Worm (Caenorhabditis elegans) whole organism, L2 larva: ENCODE measurements around the gene F55E10.1.

Source experiments
- C34F6.9 ChIP-seq: fragments of 150-350 bp; optimal IDR thresholded peaks from 2 replicates; lab custom pipeline; 2014; ENCODE audit warnings: missing biosample characterization, missing genetic modification characterization
- F13H6.1 ChIP-seq: sonication (generic microtip); optimal IDR thresholded peaks from 2 replicates; lab custom pipeline; 2016; ENCODE audit warnings: missing genetic modification characterization, missing compliant biosample characterization
- Y55F3AM.14 ChIP-seq: fragments of 200-800 bp; sonication (Bioruptor generic); optimal IDR thresholded peaks from 2 replicates; lab custom pipeline; 2018; ENCODE audit warnings: mild to moderate bottlenecking, missing genetic modification characterization, missing compliant biosample characterization
- ZK546.5 ChIP-seq: sonication (generic microtip); optimal IDR thresholded peaks from 2 replicates; lab custom pipeline; 2017; ENCODE audit warnings: missing biosample characterization, missing genetic modification characterization
- alr-1 ChIP-seq: fragments of 150-350 bp; optimal IDR thresholded peaks from 2 replicates; lab custom pipeline; 2014; ENCODE audit warnings: missing biosample characterization, missing genetic modification characterization
- ceh-16 ChIP-seq: fragments of 150-350 bp; optimal IDR thresholded peaks from 2 replicates; lab custom pipeline; 2014; ENCODE audit warnings: missing biosample characterization, missing genetic modification characterization
- crh-2 ChIP-seq: sonication (generic microtip); optimal IDR thresholded peaks from 2 replicates; lab custom pipeline; 2017; ENCODE audit warnings: missing biosample characterization, missing genetic modification characterization
- elt-3 ChIP-seq: sonication (generic microtip); optimal IDR thresholded peaks from 2 replicates; lab custom pipeline; 2017; ENCODE audit warnings: missing biosample characterization, missing genetic modification characterization
- fos-1 ChIP-seq: fragments of 150-350 bp; optimal IDR thresholded peaks from 2 replicates; lab custom pipeline; 2014; ENCODE audit warnings: missing biosample characterization, missing genetic modification characterization
- lin-11 ChIP-seq: fragments of 150-350 bp; sonication (generic microtip); optimal IDR thresholded peaks from 2 replicates; lab custom pipeline; 2014; ENCODE audit warnings: missing biosample characterization, missing genetic modification characterization, inconsistent platforms, mixed read lengths
- lin-13 ChIP-seq: fragments of 150-350 bp; optimal IDR thresholded peaks from 2 replicates; lab custom pipeline; 2014; ENCODE audit warnings: missing biosample characterization, missing genetic modification reagents, missing genetic modification characterization
- lin-39 ChIP-seq: fragments of 150-350 bp; optimal IDR thresholded peaks from 2 replicates; lab custom pipeline; 2014; ENCODE audit warnings: missing biosample characterization, missing genetic modification reagents, missing genetic modification characterization
- mab-5 ChIP-seq: fragments of 150-350 bp; optimal IDR thresholded peaks from 2 replicates; lab custom pipeline; 2014; ENCODE audit warnings: missing biosample characterization, missing genetic modification characterization
- mbf-1 ChIP-seq: sonication (generic microtip); optimal IDR thresholded peaks from 2 replicates; lab custom pipeline; 2017; ENCODE audit warnings: missing biosample characterization, missing genetic modification characterization
- mdl-1 ChIP-seq, 2 experiments: fragments of 150-350 bp in 1 of 2; sonication (generic microtip) in 1 of 2; optimal IDR thresholded peaks; 2 replicates each; lab custom pipeline; 2017; ENCODE audit warnings: missing biosample characterization in 2 of 2, missing genetic modification characterization in 2 of 2
- nhr-10 ChIP-seq: sonication (generic microtip); optimal IDR thresholded peaks from 2 replicates; lab custom pipeline; 2017; ENCODE audit warnings: missing biosample characterization, missing genetic modification characterization
- nhr-129 ChIP-seq: fragments of 150-350 bp; optimal IDR thresholded peaks from 2 replicates; lab custom pipeline; 2014; ENCODE audit warnings: missing biosample characterization, missing genetic modification characterization
- nhr-237 ChIP-seq: fragments of 150-350 bp; optimal IDR thresholded peaks from 2 replicates; lab custom pipeline; 2014; ENCODE audit warnings: missing biosample characterization, missing genetic modification characterization
- nhr-25 ChIP-seq: fragments of 150-350 bp; sonication (generic microtip); optimal IDR thresholded peaks from 3 replicates; lab custom pipeline; 2014; ENCODE audit warnings: missing biosample characterization, missing genetic modification characterization
- nhr-77 ChIP-seq: fragments of 150-350 bp; optimal IDR thresholded peaks from 2 replicates; lab custom pipeline; 2014; ENCODE audit warnings: missing biosample characterization, missing genetic modification characterization
- skn-1 ChIP-seq: sonication (generic microtip); optimal IDR thresholded peaks from 2 replicates; lab custom pipeline; 2017; ENCODE audit warnings: missing biosample characterization, missing genetic modification characterization
- sma-3 ChIP-seq: sonication (generic microtip); optimal IDR thresholded peaks from 2 replicates; lab custom pipeline; 2016; ENCODE audit warnings: missing genetic modification reagents, missing genetic modification characterization, missing compliant biosample characterization
- sma-9 ChIP-seq, 2 experiments: fragments of 150-350 bp in 1 of 2; sonication (generic microtip) in 1 of 2; optimal IDR thresholded peaks; 2 replicates each; lab custom pipeline; 2014 to 2016; ENCODE audit warnings: missing genetic modification characterization in 2 of 2, mild to moderate bottlenecking in 1 of 2, missing biosample characterization in 1 of 2, missing compliant biosample characterization in 1 of 2, missing genetic modification reagents in 1 of 2, moderate library complexity in 1 of 2
- snpc-4 ChIP-seq: fragments of 150-350 bp; optimal IDR thresholded peaks from 2 replicates; lab custom pipeline; 2014; ENCODE audit warnings: missing biosample characterization, missing genetic modification characterization
- unc-39 ChIP-seq: fragments of 150-350 bp; optimal IDR thresholded peaks from 2 replicates; lab custom pipeline; 2014; ENCODE audit warnings: missing biosample characterization, missing genetic modification characterization
- unc-55 ChIP-seq: fragments of 150-350 bp; sonication (generic microtip); optimal IDR thresholded peaks from 3 replicates; lab custom pipeline; 2014; ENCODE audit warnings: missing biosample characterization, missing genetic modification reagents, missing genetic modification characterization
- unc-62 ChIP-seq: fragments of 150-350 bp; optimal IDR thresholded peaks from 2 replicates; lab custom pipeline; 2014; ENCODE audit warnings: missing biosample characterization, missing genetic modification reagents, missing genetic modification characterization
- zag-1 ChIP-seq: fragments of 150-350 bp; optimal IDR thresholded peaks from 2 replicates; lab custom pipeline; 2014; ENCODE audit warnings: missing biosample characterization, missing genetic modification characterization
- ztf-11 ChIP-seq: sonication (generic microtip); optimal IDR thresholded peaks from 2 replicates; lab custom pipeline; 2017; ENCODE audit warnings: missing biosample characterization, missing genetic modification characterization

F55E10.1 gene

DNA sequence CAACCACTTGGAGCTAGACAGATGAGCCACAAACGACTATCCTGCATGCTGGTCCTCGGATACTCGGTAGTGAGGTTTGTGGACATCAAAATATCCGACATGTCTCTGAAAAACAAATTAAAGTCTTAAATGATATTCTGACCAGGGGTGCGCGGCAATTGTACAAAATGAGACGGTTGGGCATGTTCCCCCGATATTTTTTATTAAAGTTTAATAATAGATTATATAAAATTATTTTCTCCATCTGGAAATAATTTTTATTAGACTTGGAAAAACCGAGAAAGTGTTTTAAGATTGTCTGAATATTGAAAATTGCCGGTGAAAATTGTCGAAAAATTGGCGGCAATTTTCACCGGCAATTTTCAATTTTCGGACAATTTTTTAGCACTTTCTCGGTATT, 14.0 kb upstream of the F55E10.1 start, which contains the start of gene F55E10.4:
TSS of gene F55E10.4 (minus strand) at position 101 of the 400 bp plus-strand sequence.
- TF ChIP-seq lin-39 (tag; lab: Kevin White, UChicago) (no peak), zag-1 (tag; lab: Kevin White, UChicago) (no peak)

DNA sequence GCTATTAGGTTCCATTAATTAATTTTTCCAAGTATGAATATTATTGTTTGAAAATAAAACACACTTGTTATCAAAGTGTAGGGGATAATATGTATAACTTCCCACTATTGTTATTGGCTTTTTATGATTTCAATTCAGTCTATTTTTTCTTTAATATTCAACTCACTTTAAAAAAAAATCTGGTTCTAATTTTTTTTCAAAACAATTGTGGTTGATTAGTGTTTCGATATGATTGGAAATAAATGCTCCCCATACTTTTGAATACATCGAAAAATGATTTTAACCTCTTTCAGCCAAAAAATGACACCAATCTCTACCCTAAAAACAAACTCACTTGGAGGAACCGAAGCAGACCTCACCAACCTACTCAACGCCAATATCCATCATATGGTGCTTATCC, 1.4 kb upstream of the F55E10.1 start, which contains the start of gene F55E10.2:
TSS of gene F55E10.2 (plus strand) at position 301 of the 400 bp plus-strand sequence.
- no peak for TF ChIP-seq elt-3 (tag; lab: Kevin White, UChicago)
- TF ChIP-seq nhr-129 (tag; lab: Kevin White, UChicago) = no peak
- no peak for TF ChIP-seq mdl-1 (tag; optimal IDR thresholded peaks at IDR 0.05; lab: Kevin White, UChicago)
- no peak for TF ChIP-seq ZK546.5 (tag; lab: Kevin White, UChicago)
- no peak for TF ChIP-seq nhr-77
- TF ChIP-seq snpc-4 = no peak
- no peak for TF ChIP-seq unc-39 (tag; lab: Kevin White, UChicago)
- no peak for TF ChIP-seq F13H6.1
- TF ChIP-seq alr-1 (tag; lab: Kevin White, UChicago) = no peak
- TF ChIP-seq fos-1 (tag; lab: Kevin White, UChicago) = no peak
- TF ChIP-seq sma-3 (GFP tag; lab: Kevin White, UChicago) = no peak
- no peak for TF ChIP-seq nhr-10 (tag; lab: Kevin White, UChicago)
- no peak for TF ChIP-seq skn-1 (tag; lab: Kevin White, UChicago)
- TF ChIP-seq lin-13 (GFP tag; lab: Kevin White, UChicago) = no peak

DNA sequence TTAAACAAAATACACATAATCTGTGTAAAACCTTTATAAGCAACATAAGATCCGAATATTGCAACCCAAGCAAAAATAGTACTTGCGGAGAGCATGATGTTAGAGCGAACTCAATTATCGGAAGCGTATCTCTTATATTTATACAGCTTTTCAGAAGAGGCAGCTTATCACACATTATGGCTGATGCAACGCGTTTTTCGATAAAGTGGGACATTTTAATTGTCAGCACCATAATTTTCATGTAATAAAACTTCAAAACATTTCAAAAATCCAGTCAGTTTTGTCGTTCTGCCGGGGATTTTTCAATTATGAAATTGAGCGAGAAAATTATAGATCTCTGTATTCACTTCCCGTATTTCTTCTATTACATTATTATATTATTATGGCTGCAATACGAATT, 4.5 kb downstream of the F55E10.1 start, which contains the start of gene drd-5:
TSS of gene drd-5 (minus strand) at position 101 of the 400 bp plus-strand sequence.
- TF ChIP-seq nhr-237 (tag; lab: Kevin White, UChicago) (no peak), nhr-10 (tag; lab: Kevin White, UChicago) (no peak), ztf-11 (no peak), ZK546.5 (tag; lab: Kevin White, UChicago) (no peak), unc-55 (GFP tag; lab: Kevin White, UChicago) (no peak), mbf-1 (tag; lab: Kevin White, UChicago) (no peak), C34F6.9 (tag; lab: Kevin White, UChicago) (no peak), unc-62 (GFP tag; lab: Kevin White, UChicago) (no peak), nhr-25 (tag; lab: Kevin White, UChicago) (no peak)

DNA sequence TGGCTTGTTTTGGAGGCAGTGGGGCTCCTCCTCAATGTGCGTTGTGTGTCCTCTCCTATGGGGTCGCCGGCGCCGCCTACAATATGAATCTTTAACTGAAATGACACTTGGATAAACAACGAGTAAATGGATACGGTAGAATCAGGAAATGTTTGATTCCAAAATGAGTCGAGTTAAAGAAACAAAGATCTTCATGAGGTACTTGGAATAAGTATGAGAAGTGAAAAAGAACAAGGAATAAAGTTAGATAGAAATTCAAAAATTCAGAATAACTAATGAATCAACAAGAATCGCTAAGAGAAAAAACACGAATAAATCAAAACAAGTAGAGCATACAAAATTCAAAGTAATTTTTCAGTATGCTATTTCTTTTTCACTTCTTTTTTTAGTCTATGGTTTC, 9.2 kb downstream of the F55E10.1 start, which contains the start of gene npr-28:
TSS of gene npr-28 (minus strand) at position 101 of the 400 bp plus-strand sequence.
- no peak for TF ChIP-seq nhr-129 (tag; lab: Kevin White, UChicago)

DNA sequence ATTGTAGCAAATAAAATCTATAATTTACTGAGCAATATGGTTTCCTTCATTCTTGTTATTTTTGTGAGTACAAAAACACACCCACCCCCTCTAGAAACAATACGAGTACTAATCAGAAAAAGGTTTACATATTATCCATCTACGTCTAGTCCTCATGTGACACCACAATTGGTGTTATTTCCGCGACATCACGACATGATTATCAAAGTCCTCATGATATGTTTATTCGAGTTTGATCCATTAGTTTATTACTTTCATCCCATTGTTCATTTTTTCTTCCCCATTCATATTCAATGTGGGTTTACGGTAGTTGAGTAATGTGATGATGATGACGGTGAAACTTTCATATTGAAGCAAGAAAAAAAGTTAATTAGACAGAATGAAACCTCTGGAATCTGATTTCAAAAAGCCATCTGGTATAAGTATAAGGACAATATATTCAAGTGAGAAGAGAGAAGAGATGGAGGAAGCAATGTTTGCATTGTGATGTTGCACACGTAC, 12.6 kb downstream of the F55E10.1 start:
- TF ChIP-seq Y55F3AM.14 (GFP tag; lab: Kevin White, UChicago) (no peak), ceh-16 (tag; lab: Kevin White, UChicago) (no peak), nhr-10 (tag; lab: Kevin White, UChicago) (no peak), nhr-77 (no peak), lin-11 (tag; lab: Kevin White, UChicago) (no peak)

DNA sequence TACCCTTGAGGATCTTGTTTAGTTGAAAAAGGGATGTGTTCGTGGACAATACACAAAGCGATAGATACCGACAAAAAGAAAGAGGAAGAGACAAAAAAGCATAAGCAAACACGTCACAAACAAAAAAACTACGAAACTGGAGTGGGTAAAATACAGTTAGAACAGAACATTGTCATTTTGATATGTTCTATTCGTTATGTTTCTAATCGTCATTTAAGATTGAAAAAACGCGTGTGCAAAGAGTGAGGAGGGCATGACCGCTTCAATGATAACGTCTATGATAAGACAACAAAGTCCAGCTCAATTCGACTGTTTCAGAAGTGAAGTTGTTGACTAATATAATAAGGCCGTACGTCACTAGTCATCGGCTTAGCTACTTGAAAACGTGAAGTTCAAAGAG, 13.6 kb downstream of the F55E10.1 start:
- TF ChIP-seq sma-3 (GFP tag; lab: Kevin White, UChicago) = no peak
- TF ChIP-seq mab-5 (tag; lab: Kevin White, UChicago) = no peak
- no peak for TF ChIP-seq ZK546.5 (tag; lab: Kevin White, UChicago)
- TF ChIP-seq fos-1 (tag; lab: Kevin White, UChicago) = peak; percentile 83
- TF ChIP-seq crh-2 (tag; lab: Kevin White, UChicago) = peak; percentile 61
- TF ChIP-seq sma-9 (GFP tag; optimal IDR thresholded peaks at IDR 0.05; lab: Kevin White, UChicago) = peak; percentile 29
- TF ChIP-seq sma-9 (tag; optimal IDR thresholded peaks at IDR 0.05; lab: Kevin White, UChicago) = no peak

DNA sequence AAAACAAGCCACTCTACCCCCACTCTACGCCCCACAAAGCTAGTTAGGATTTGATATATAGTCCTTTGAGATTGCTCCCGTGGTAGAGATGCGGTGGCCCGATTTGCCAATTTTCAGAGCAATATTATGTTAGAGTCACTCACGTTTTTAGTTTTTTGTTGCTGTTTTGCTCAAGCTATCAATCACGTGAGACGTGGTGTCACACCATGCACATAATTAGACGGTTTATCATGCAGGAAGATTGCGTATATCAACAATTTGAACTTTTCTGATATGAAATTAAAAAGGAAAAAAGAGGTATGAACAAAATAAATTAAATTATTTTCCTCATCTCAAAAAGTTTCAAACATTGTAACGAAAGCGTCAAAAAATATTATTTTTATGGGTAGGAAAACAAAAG, 14.5 kb downstream of the F55E10.1 start:
- TF ChIP-seq elt-3 (tag; lab: Kevin White, UChicago) = no peak
- peak; percentile 7 for TF ChIP-seq crh-2 (tag; lab: Kevin White, UChicago)
